Worm (Caenorhabditis elegans): ENCODE data around the gene T19D7.7.

The T19D7.7 gene

DNA sequence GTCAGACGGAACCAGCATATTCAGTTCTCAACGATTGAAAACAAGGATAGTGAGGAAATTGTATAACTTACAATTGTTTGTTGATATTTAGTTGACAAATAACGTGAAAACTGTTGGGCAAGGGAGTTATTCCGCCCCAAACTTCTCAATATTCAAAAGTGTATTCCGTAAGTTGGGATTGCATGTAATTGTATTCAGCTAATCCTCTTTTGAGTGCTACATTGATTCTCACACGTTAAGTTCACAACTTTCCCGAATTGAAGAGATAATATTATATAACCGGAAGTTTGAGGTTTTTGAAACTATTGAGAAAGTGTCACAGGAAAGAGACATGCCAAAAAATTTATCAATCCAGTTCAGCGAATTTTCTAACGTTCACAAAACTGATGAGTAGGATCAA lies 26.0 kb downstream of the T19D7.7 start, which contains the start of gene ifc-2:
TSS of gene ifc-2 (minus strand) at position 101 of the 400 bp plus-strand sequence.
- no peak for TF ChIP-seq crh-2 (tag; optimal IDR thresholded peaks at IDR 0.05)
- no peak for TF ChIP-seq nhr-6 (tag; optimal IDR thresholded peaks at IDR 0.05)

DNA sequence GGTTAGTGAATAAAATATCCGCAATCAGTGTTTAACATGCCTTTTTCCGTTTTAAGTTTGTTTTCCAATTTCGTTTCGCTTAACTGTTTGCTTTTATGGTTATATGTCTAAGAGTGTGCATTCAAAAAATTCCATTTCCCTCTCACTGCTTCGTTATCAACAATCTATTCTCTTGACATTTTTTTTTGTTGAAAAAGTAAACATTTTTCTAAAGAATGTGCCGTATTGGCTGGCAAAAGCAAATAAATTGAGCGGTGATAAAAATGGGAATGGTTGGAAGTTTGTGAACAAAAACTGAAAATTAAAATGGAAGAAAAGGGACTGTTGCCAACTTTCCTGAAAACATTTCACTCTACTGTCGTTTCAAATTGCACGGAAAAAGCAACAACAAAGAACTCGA lies 29.2 kb downstream of the T19D7.7 start:
- no peak for TF ChIP-seq lsy-2 (tag; optimal IDR thresholded peaks at IDR 0.05)
- TF ChIP-seq lin-13 (GFP tag; optimal IDR thresholded peaks at IDR 0.05): no peak
- TF ChIP-seq nhr-11 (tag; optimal IDR thresholded peaks at IDR 0.05): no peak
- no peak for TF ChIP-seq blmp-1 (tag; optimal IDR thresholded peaks at IDR 0.05; ENCODE audit: insufficient read depth)
- no peak for TF ChIP-seq unc-62 (GFP tag; optimal IDR thresholded peaks at IDR 0.05)
- TF ChIP-seq sma-9 (GFP tag; optimal IDR thresholded peaks at IDR 0.05): peak; percentile 40
- no peak for TF ChIP-seq sma-9 (tag; optimal IDR thresholded peaks at IDR 0.05)
- TF ChIP-seq nhr-21 (tag; optimal IDR thresholded peaks at IDR 0.05): no peak
- peak; percentile 68 for TF ChIP-seq fos-1 (tag; optimal IDR thresholded peaks at IDR 0.05)
- TF ChIP-seq lin-11 (tag; optimal IDR thresholded peaks at IDR 0.05): no peak
- no peak for TF ChIP-seq skn-1 (tag; optimal IDR thresholded peaks at IDR 0.05)
- no peak for TF ChIP-seq nhr-23 (tag; optimal IDR thresholded peaks at IDR 0.05)
- peak; percentile 19 for TF ChIP-seq gmeb-1 (tag; optimal IDR thresholded peaks at IDR 0.05)
- peak; percentile 18 for TF ChIP-seq crh-2 (tag; optimal IDR thresholded peaks at IDR 0.05)
- TF ChIP-seq unc-55 (GFP tag; optimal IDR thresholded peaks at IDR 0.05): no peak
- TF ChIP-seq nhr-129 (tag; optimal IDR thresholded peaks at IDR 0.05): no peak
- no peak for TF ChIP-seq Y55F3AM.14 (GFP tag; optimal IDR thresholded peaks at IDR 0.05)
- no peak for TF ChIP-seq R02D3.7 (tag; optimal IDR thresholded peaks at IDR 0.05)
- TF ChIP-seq egl-27 (tag; optimal IDR thresholded peaks at IDR 0.05): no peak
- no peak for TF ChIP-seq alr-1 (tag; optimal IDR thresholded peaks at IDR 0.05)
- TF ChIP-seq mbf-1 (tag; optimal IDR thresholded peaks at IDR 0.05): no peak

ce11 chrX:646493-646892 lies 34.3 kb downstream of the T19D7.7 start:
- TF ChIP-seq lin-11 (tag; optimal IDR thresholded peaks at IDR 0.05) (no peak), fos-1 (tag; optimal IDR thresholded peaks at IDR 0.05) (peak; percentile 52), crh-2 (tag; optimal IDR thresholded peaks at IDR 0.05) (peak; percentile 20), sma-9 (GFP tag; optimal IDR thresholded peaks at IDR 0.05) (peak; percentile 8), sma-9 (tag; optimal IDR thresholded peaks at IDR 0.05) (no peak)

- no peak for TF ChIP-seq ztf-11 (tag; optimal IDR thresholded peaks at IDR 0.05)
- TF ChIP-seq aly-2 (tag; optimal IDR thresholded peaks at IDR 0.05): no peak
- TF ChIP-seq lin-13 (GFP tag; optimal IDR thresholded peaks at IDR 0.05): no peak
- TF ChIP-seq nhr-129 (tag; optimal IDR thresholded peaks at IDR 0.05): no peak
- no peak for TF ChIP-seq skn-1 (tag; optimal IDR thresholded peaks at IDR 0.05)
- TF ChIP-seq sma-3 (GFP tag; optimal IDR thresholded peaks at IDR 0.05): no peak
- peak; percentile 2 for TF ChIP-seq F13H6.1 (tag; optimal IDR thresholded peaks at IDR 0.05)
- peak; percentile 75 for TF ChIP-seq fos-1 (tag; optimal IDR thresholded peaks at IDR 0.05)
- no peak for TF ChIP-seq lsy-2 (tag; optimal IDR thresholded peaks at IDR 0.05)
- peak; percentile 36 for TF ChIP-seq gmeb-1 (tag; optimal IDR thresholded peaks at IDR 0.05)
- no peak for TF ChIP-seq ceh-16 (tag; optimal IDR thresholded peaks at IDR 0.05)
- no peak for TF ChIP-seq lin-39 (tag; optimal IDR thresholded peaks at IDR 0.05)
- TF ChIP-seq lin-11 (tag; optimal IDR thresholded peaks at IDR 0.05): no peak
- TF ChIP-seq nhr-23 (tag; optimal IDR thresholded peaks at IDR 0.05): no peak
Observed at ce11 chrX:645589-645988, 35.2 kb downstream of the T19D7.7 start.

- TF ChIP-seq nhr-25 (tag; optimal IDR thresholded peaks at IDR 0.05): no peak
- no peak for TF ChIP-seq nhr-129 (tag; optimal IDR thresholded peaks at IDR 0.05)
Observed at ce11 chrX:642817-643216, 38.0 kb downstream of the T19D7.7 start.

- no peak for TF ChIP-seq elt-1 (tag; optimal IDR thresholded peaks at IDR 0.05)
- TF ChIP-seq ceh-82 (tag; optimal IDR thresholded peaks at IDR 0.05): no peak
- no peak for TF ChIP-seq zag-1 (tag; optimal IDR thresholded peaks at IDR 0.05)
- no peak for TF ChIP-seq dmd-4 (tag; optimal IDR thresholded peaks at IDR 0.05)
- TF ChIP-seq mbf-1 (tag; optimal IDR thresholded peaks at IDR 0.05): no peak
- no peak for TF ChIP-seq aly-2 (tag; optimal IDR thresholded peaks at IDR 0.05)
- TF ChIP-seq unc-55 (GFP tag; optimal IDR thresholded peaks at IDR 0.05): no peak
- TF ChIP-seq nhr-77 (tag; optimal IDR thresholded peaks at IDR 0.05): no peak
- TF ChIP-seq fos-1 (tag; optimal IDR thresholded peaks at IDR 0.05): no peak
- TF ChIP-seq nhr-21 (tag; optimal IDR thresholded peaks at IDR 0.05): no peak
- no peak for TF ChIP-seq sma-3 (GFP tag; optimal IDR thresholded peaks at IDR 0.05)
- no peak for TF ChIP-seq nhr-129 (tag; optimal IDR thresholded peaks at IDR 0.05)
- no peak for TF ChIP-seq snpc-4 (tag; optimal IDR thresholded peaks at IDR 0.05)
- no peak for TF ChIP-seq unc-62 (GFP tag; optimal IDR thresholded peaks at IDR 0.05)
- no peak for TF ChIP-seq C34F6.9 (tag; optimal IDR thresholded peaks at IDR 0.05)
Observed at ce11 chrX:641440-641839, 39.4 kb downstream of the T19D7.7 start, which contains the start of gene M6.11. Gene M6.11, minus strand, starts transcription at chrX:641540.

Data from whole organism, L2 larva.